Worm (Caenorhabditis elegans): ENCODE measurements around the gene H28G03.3.
A peak's percentile ranks its signal among the peaks of the same experiment; 100 is the strongest.

DNA sequence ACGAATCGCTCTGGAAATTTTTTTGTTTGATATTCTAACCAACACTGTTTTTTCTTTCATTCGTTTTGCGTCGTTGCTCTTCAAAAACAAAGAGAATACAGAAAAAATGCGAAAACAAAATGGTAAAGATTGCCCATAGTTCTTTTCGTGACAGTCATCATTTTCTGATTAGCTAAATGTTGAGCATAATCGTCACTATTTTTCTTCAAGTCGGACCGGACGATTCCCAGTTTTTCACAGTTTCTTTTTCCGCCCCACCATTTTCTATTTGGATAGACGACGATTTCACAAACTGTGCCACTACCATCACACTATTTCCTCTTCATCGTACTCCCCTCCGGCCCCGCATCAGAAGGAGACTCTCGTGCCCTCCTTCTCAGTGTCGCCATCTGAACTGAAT lies 37.4 kb upstream of the H28G03.3 start:
- TF ChIP-seq dpl-1 (GFP tag; optimal IDR thresholded peaks at IDR 0.05) (no peak), fos-1 (tag; optimal IDR thresholded peaks at IDR 0.05) (no peak), ama-1 (optimal IDR thresholded peaks at IDR 0.05) (no peak), nhr-11 (tag; optimal IDR thresholded peaks at IDR 0.05) (no peak), nhr-28 (tag; optimal IDR thresholded peaks at IDR 0.05) (no peak), ces-1 (GFP tag; optimal IDR thresholded peaks at IDR 0.05) (no peak), lin-13 (GFP tag; optimal IDR thresholded peaks at IDR 0.05) (no peak), dmd-9 (GFP tag; IDR thresholded peaks at IDR 0.05) (no peak), unc-62 (GFP tag; optimal IDR thresholded peaks at IDR 0.05 in 1 of 2) (peak in 1 of 2 experiments; percentile 92), unc-62 (tag; optimal IDR thresholded peaks at IDR 0.05) (no peak)

All from whole organism, L4 larva.